Worm (Caenorhabditis elegans): ENCODE measurements around the gene sap-140.

Gene sap-140

ce11 chrIII:7456640-7457039, 42.9 kb upstream of the sap-140 start, which contains the start of gene Y69F12A.1:
Y69F12A.1 (plus strand) TSS chrIII:7456940.
- TF ChIP-seq ztf-22 (GFP tag; optimal IDR thresholded peaks at IDR 0.05), result no peak
- TF ChIP-seq B0261.1 (tag; optimal IDR thresholded peaks at IDR 0.05), result no peak
- TF ChIP-seq F55B11.4 (tag; optimal IDR thresholded peaks at IDR 0.05; ENCODE audit: borderline replicate concordance, insufficient read depth), result no peak
- TF ChIP-seq chd-7 (tag; optimal IDR thresholded peaks at IDR 0.05), result no peak
- TF ChIP-seq Y53G8AR.9 (GFP tag; conservative IDR thresholded peaks at IDR 0.05), result no peak
- TF ChIP-seq zim-3 (tag; optimal IDR thresholded peaks at IDR 0.05), result no peak
- no peak for TF ChIP-seq bed-1 (GFP tag; IDR thresholded peaks at IDR 0.05)
- TF ChIP-seq snpc-4 (GFP tag; optimal IDR thresholded peaks at IDR 0.05), result no peak
- TF ChIP-seq snpc-4 (tag; optimal IDR thresholded peaks at IDR 0.05), result no peak
- no peak for TF ChIP-seq athp-1 (tag; optimal IDR thresholded peaks at IDR 0.05)
- no peak for TF ChIP-seq attf-5 (GFP tag; optimal IDR thresholded peaks at IDR 0.05)
- TF ChIP-seq ztf-28 (GFP tag; IDR thresholded peaks at IDR 0.05), result no peak
- TF ChIP-seq ztf-25 (GFP tag; IDR thresholded peaks at IDR 0.05), result no peak
- TF ChIP-seq lsy-27 (tag; optimal IDR thresholded peaks at IDR 0.05; ENCODE audit: borderline replicate concordance, insufficient read depth), result no peak
- no peak for TF ChIP-seq egl-44 (GFP tag; IDR thresholded peaks at IDR 0.05)
- TF ChIP-seq dox-1 (GFP tag; IDR thresholded peaks at IDR 0.05), result no peak
- TF ChIP-seq hlh-26 (GFP tag; conservative IDR thresholded peaks at IDR 0.05), result no peak
- no peak for TF ChIP-seq dpff-1 (tag; optimal IDR thresholded peaks at IDR 0.05)
- TF ChIP-seq snpc-3.4 (tag; optimal IDR thresholded peaks at IDR 0.05), result no peak
- no peak for TF ChIP-seq F39B2.1 (GFP tag; IDR thresholded peaks at IDR 0.05)

ce11 chrIII:7458846-7459365, 40.6 kb upstream of the sap-140 start, which contains the start of the genes fipr-19 and fipr-18:
fipr-19 (minus strand) TSS chrIII:7458946.
fipr-18 (plus strand) TSS chrIII:7459315.
- no peak for TF ChIP-seq sdz-38 (tag; optimal IDR thresholded peaks at IDR 0.05)

- TF ChIP-seq ztf-6 (GFP tag; IDR thresholded peaks at IDR 0.05) (no peak), D2030.7 (GFP tag; IDR thresholded peaks at IDR 0.05) (no peak), rpc-1 (optimal IDR thresholded peaks at IDR 0.05) (no peak), rpc-1 (tag; optimal IDR thresholded peaks at IDR 0.05) (no peak), sdz-38 (tag; optimal IDR thresholded peaks at IDR 0.05) (no peak), F57A8.1 (GFP tag; optimal IDR thresholded peaks at IDR 0.05) (no peak), aptf-2 (GFP tag; conservative IDR thresholded peaks at IDR 0.05) (no peak), somi-1 (GFP tag; optimal IDR thresholded peaks at IDR 0.05) (no peak), ets-4 (GFP tag; optimal IDR thresholded peaks at IDR 0.05) (no peak), unc-130 (GFP tag; optimal IDR thresholded peaks at IDR 0.05) (no peak)
Measured at ce11 chrIII:7460018-7460417, 39.5 kb upstream of the sap-140 start, which contains the start of gene mls-1. mls-1 (plus strand) TSS chrIII:7460341.

- TF ChIP-seq B0019.2 (GFP tag; conservative IDR thresholded peaks at IDR 0.05) (no peak), madf-3 (GFP tag; IDR thresholded peaks at IDR 0.05) (no peak), snpc-1.3 (tag; optimal IDR thresholded peaks at IDR 0.05; ENCODE audit: insufficient read depth) (no peak), unc-130 (GFP tag; optimal IDR thresholded peaks at IDR 0.05) (no peak), ztf-18 (tag; optimal IDR thresholded peaks at IDR 0.05) (no peak), aptf-3 (GFP tag; IDR thresholded peaks at IDR 0.05) (no peak), cebp-2 (GFP tag; IDR thresholded peaks at IDR 0.05) (no peak), lag-1 (GFP tag; IDR thresholded peaks at IDR 0.05) (no peak), tbp1 (GFP tag; optimal IDR thresholded peaks at IDR 0.05) (no peak)
Measured at ce11 chrIII:7462295-7462694, 37.2 kb upstream of the sap-140 start, which contains the start of gene fipr-20. fipr-20 (minus strand) TSS chrIII:7462395.
